Worm (Caenorhabditis elegans) whole organism, young adult: Measurements from ENCODE around the gene F53F8.5.

ENCODE experiments used
- C06A6.2 ChIP-seq: fragments of 200-800 bp; sonication (Bioruptor generic); conservative IDR thresholded peaks from 2 replicates; pipeline ENCODE4 v1.3.6; 2022; ENCODE audit warnings: missing genetic modification characterization, missing compliant biosample characterization
- F55B11.4 ChIP-seq: sonication (generic microtip); optimal IDR thresholded peaks from 2 replicates; lab custom pipeline; 2016; ENCODE audit warnings: missing compliant biosample characterization, missing genetic modification characterization, borderline replicate concordance; ENCODE audit not compliant: insufficient read depth
- F57A8.1 ChIP-seq: fragments of 200-800 bp; sonication (Bioruptor generic); optimal IDR thresholded peaks from 2 replicates; lab custom pipeline; 2018; ENCODE audit warnings: mild to moderate bottlenecking, missing genetic modification characterization, moderate library complexity, missing compliant biosample characterization
- T07F8.4 ChIP-seq: sonication (generic microtip); optimal IDR thresholded peaks from 2 replicates; lab custom pipeline; 2016; ENCODE audit warnings: mild to moderate bottlenecking, missing genetic modification characterization, moderate library complexity, missing compliant biosample characterization
- T26A5.8 ChIP-seq: sonication (generic microtip); optimal IDR thresholded peaks from 2 replicates; lab custom pipeline; 2016; ENCODE audit warnings: missing genetic modification characterization, missing compliant biosample characterization
- Y95B8A.8 ChIP-seq: fragments of 200-800 bp; sonication (Bioruptor generic); IDR thresholded peaks from 2 replicates; pipeline ENCODE4 v1.3.6; 2022; ENCODE audit warnings: missing genetic modification reagents, missing genetic modification characterization, missing compliant biosample characterization
- attf-5 ChIP-seq: fragments of 200-800 bp; sonication (Bioruptor generic); optimal IDR thresholded peaks from 2 replicates; lab custom pipeline; 2018; ENCODE audit warnings: mild to moderate bottlenecking, missing genetic modification characterization, missing compliant biosample characterization
- bed-1 ChIP-seq: fragments of 200-800 bp; sonication (Bioruptor generic); IDR thresholded peaks from 2 replicates; pipeline ENCODE4 v1.3.6; 2022; ENCODE audit warnings: missing genetic modification reagents, missing genetic modification characterization, missing compliant biosample characterization
- ccch-3 ChIP-seq: fragments of 200-800 bp; sonication (Bioruptor generic); optimal IDR thresholded peaks from 2 replicates; lab custom pipeline; 2018; ENCODE audit warnings: mild to moderate bottlenecking, missing genetic modification characterization, missing compliant biosample characterization
- ceh-100 ChIP-seq: fragments of 200-800 bp; sonication (Bioruptor generic); IDR thresholded peaks from 2 replicates; pipeline ENCODE4 v1.3.6; 2022; ENCODE audit warnings: missing genetic modification reagents, missing genetic modification characterization, missing compliant biosample characterization
- ceh-58 ChIP-seq: fragments of 200-800 bp; sonication (Bioruptor generic); IDR thresholded peaks from 2 replicates; pipeline ENCODE4 v1.3.6; 2022; ENCODE audit warnings: missing genetic modification characterization, missing compliant biosample characterization
- ceh-91 ChIP-seq: fragments of 200-800 bp; sonication (Bioruptor generic); IDR thresholded peaks from 2 replicates; pipeline ENCODE4 v1.3.6; 2022; ENCODE audit warnings: missing genetic modification reagents, missing genetic modification characterization, missing compliant biosample characterization
- ekl-4 ChIP-seq: fragments of 200-800 bp; sonication (Bioruptor generic); IDR thresholded peaks from 2 replicates; pipeline ENCODE4 v1.3.6; 2022; ENCODE audit warnings: missing genetic modification reagents, missing genetic modification characterization, missing compliant biosample characterization
- ets-4 ChIP-seq: fragments of 200-800 bp; sonication (Bioruptor generic); optimal IDR thresholded peaks from 2 replicates; lab custom pipeline; 2018; ENCODE audit warnings: mild to moderate bottlenecking, missing genetic modification characterization, missing compliant biosample characterization
- fkh-3 ChIP-seq: sonication (generic microtip); optimal IDR thresholded peaks from 2 replicates; lab custom pipeline; 2016; ENCODE audit warnings: mild to moderate bottlenecking, missing genetic modification characterization, missing compliant biosample characterization
- hlh-26 ChIP-seq: fragments of 200-800 bp; sonication (Bioruptor generic); conservative IDR thresholded peaks from 2 replicates; pipeline ENCODE4 v1.3.6; 2022; ENCODE audit warnings: missing genetic modification reagents, missing genetic modification characterization, missing compliant biosample characterization
- hmg-1.2 ChIP-seq: fragments of 200-800 bp; sonication (Bioruptor generic); IDR thresholded peaks from 2 replicates; pipeline ENCODE4 v1.3.6; 2022; ENCODE audit warnings: missing genetic modification reagents, missing genetic modification characterization, missing compliant biosample characterization
- let-607 ChIP-seq, 2 experiments: fragments of 200-800 bp in 1 of 2; sonication (Bioruptor generic) in 1 of 2; sonication (generic microtip) in 1 of 2; optimal IDR thresholded peaks; 2 replicates each; lab custom pipeline; 2016 to 2018; ENCODE audit warnings: mild to moderate bottlenecking in 2 of 2, missing compliant biosample characterization in 2 of 2, missing genetic modification characterization in 2 of 2, moderate library complexity in 2 of 2, missing genotype in 1 of 2
- lin-54 ChIP-seq: fragments of 200-800 bp; sonication (Bioruptor generic); optimal IDR thresholded peaks from 2 replicates; lab custom pipeline; 2018; ENCODE audit warnings: mild to moderate bottlenecking, missing genetic modification characterization, missing compliant biosample characterization
- lir-1 ChIP-seq: fragments of 200-800 bp; sonication (Bioruptor generic); conservative IDR thresholded peaks from 2 replicates; pipeline ENCODE4 v1.3.6; 2022; ENCODE audit warnings: missing genetic modification reagents, missing genetic modification characterization, missing compliant biosample characterization
- madf-3 ChIP-seq: fragments of 200-800 bp; sonication (Bioruptor generic); IDR thresholded peaks from 2 replicates; pipeline ENCODE4 v1.3.6; 2022; ENCODE audit warnings: missing genetic modification reagents, missing genetic modification characterization, missing compliant biosample characterization
- nfya-1 ChIP-seq: sonication (generic microtip); optimal IDR thresholded peaks from 2 replicates; lab custom pipeline; 2017; ENCODE audit warnings: antibody characterized with exemption, missing compliant biosample characterization, missing genetic modification characterization, borderline replicate concordance; ENCODE audit not compliant: insufficient read depth
- nhr-90 ChIP-seq: sonication (generic microtip); optimal IDR thresholded peaks from 2 replicates; lab custom pipeline; 2016; ENCODE audit warnings: missing genotype, mild to moderate bottlenecking, missing genetic modification characterization, missing compliant biosample characterization
- rcor-1 ChIP-seq: fragments of 200-800 bp; sonication (Bioruptor generic); IDR thresholded peaks from 2 replicates; pipeline ENCODE4 v1.3.6; 2022; ENCODE audit warnings: missing genetic modification reagents, missing genetic modification characterization, missing compliant biosample characterization
- rpc-1 ChIP-seq, 2 experiments: fragments of 150-350 bp in 1 of 2; sonication (generic microtip) in 1 of 2; optimal IDR thresholded peaks; 2 replicates each; lab custom pipeline; 2014 to 2018; ENCODE audit warnings: missing biosample characterization in 1 of 2, missing genetic modification characterization in 1 of 2, missing genetic modification reagents in 1 of 2, missing genotype in 1 of 2
- sea-2 ChIP-seq: fragments of 200-800 bp; sonication (Bioruptor generic); IDR thresholded peaks from 2 replicates; pipeline ENCODE4 v1.3.6; 2022; ENCODE audit warnings: missing genetic modification characterization, missing compliant biosample characterization
- snpc-1.1 ChIP-seq: sonication (generic microtip); optimal IDR thresholded peaks from 2 replicates; lab custom pipeline; 2017; ENCODE audit warnings: missing genetic modification characterization, mild to moderate bottlenecking, missing compliant biosample characterization, antibody characterized with exemption, moderate library complexity, missing genotype, missing genetic modification reagents; ENCODE audit not compliant: insufficient read depth
- snpc-1.3 ChIP-seq: sonication (generic microtip); optimal IDR thresholded peaks from 2 replicates; lab custom pipeline; 2017; ENCODE audit warnings: missing genetic modification characterization, mild to moderate bottlenecking, missing compliant biosample characterization, antibody characterized with exemption, moderate library complexity, missing genotype, missing genetic modification reagents; ENCODE audit not compliant: insufficient read depth
- snpc-4 ChIP-seq, 5 experiments: fragments of 150-350 bp in 1 of 5; sonication (generic microtip) in 4 of 5; optimal IDR thresholded peaks; 2 replicates each; lab custom pipeline; 2014 to 2018; ENCODE audit warnings: missing genetic modification characterization in 5 of 5, missing biosample characterization in 3 of 5, antibody characterized with exemption in 2 of 5, mild to moderate bottlenecking in 2 of 5, missing compliant biosample characterization in 2 of 5, missing genotype in 2 of 5, moderate library complexity in 2 of 5, missing genetic modification reagents in 1 of 5
- tbp1 ChIP-seq: fragments of 200-800 bp; sonication (Bioruptor generic); optimal IDR thresholded peaks from 2 replicates; lab custom pipeline; 2018; ENCODE audit warnings: mild to moderate bottlenecking, missing genetic modification characterization, missing compliant biosample characterization
- tbx-9 ChIP-seq: sonication (generic microtip); optimal IDR thresholded peaks from 2 replicates; lab custom pipeline; 2016; ENCODE audit warnings: borderline replicate concordance, missing genetic modification characterization, inconsistent platforms, missing compliant biosample characterization
- ztf-28 ChIP-seq: fragments of 200-800 bp; sonication (Bioruptor generic); IDR thresholded peaks from 2 replicates; pipeline ENCODE4 v1.3.6; 2022; ENCODE audit warnings: missing genetic modification reagents, missing genetic modification characterization, missing compliant biosample characterization
- ztf-3 ChIP-seq: fragments of 200-800 bp; sonication (Bioruptor generic); optimal IDR thresholded peaks from 2 replicates; lab custom pipeline; 2018; ENCODE audit warnings: mild to moderate bottlenecking, missing genetic modification characterization, missing compliant biosample characterization

Gene F53F8.5

DNA sequence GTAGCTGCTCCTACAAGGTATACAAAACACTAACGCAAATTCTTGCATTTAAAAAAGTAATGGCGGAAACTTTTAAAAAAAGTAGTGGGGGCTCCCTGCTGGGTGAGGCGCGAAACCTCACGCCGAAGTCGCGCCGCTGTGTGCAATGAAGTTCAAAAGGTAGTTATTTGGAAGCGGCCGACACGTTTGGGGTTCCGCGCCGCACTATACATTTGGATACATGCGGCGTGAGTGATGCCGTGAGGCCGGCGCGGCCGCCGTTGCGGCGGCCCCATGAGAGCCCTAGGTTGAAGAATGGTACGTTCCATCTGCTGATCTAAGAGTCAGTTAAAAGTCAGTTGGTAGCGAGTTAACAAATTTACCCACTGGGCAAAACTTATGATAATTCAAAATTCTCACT lies 22.0 kb downstream of the F53F8.5 start:
- TF ChIP-seq snpc-1.1 (tag; lab: Kevin White, UChicago) (peak; percentile 69), ccch-3 (GFP tag; lab: Kevin White, UChicago) (no peak), snpc-4 (GFP tag; optimal IDR thresholded peaks at IDR 0.05; lab: Kevin White, UChicago) (peak; percentile 38), snpc-4 (tag; optimal IDR thresholded peaks at IDR 0.05; lab: Kevin White, UChicago) (peak in 2 of 4 experiments; percentile 87 to 90), snpc-1.3 (tag; lab: Kevin White, UChicago) (no peak), hmg-1.2 (GFP tag; lab: Robert Waterston, UW) (peak; percentile 23; the same call in 1 of the 2 replicates)

DNA sequence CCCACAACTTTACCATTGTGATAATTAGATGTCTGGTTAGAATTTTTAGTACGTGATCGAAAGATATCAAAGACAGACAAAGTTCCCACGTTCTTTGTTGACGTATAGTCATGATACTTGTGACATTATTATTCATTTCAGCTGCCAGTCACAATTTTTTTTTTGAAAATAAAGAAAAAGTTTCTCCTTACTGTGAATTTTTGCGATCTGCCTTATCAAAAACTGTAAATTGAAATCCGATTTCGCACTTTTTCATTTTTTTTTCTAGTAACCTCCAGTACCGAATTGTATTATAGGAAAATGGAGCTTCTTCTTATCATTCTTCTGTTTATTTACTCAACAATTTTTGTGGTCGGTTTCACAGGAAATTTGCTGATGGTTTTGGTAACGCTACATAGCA lies 22.7 kb downstream of the F53F8.5 start, which contains the start of gene srsx-35:
srsx-35 (plus strand) TSS at position 301 of the 400 bp plus-strand sequence.
- TF ChIP-seq tbp1 (no peak), fkh-3 (tag; lab: Kevin White, UChicago) (no peak), ztf-28 (no peak), F55B11.4 (tag; lab: Kevin White, UChicago) (no peak), T26A5.8 (no peak), hlh-26 (GFP tag; lab: Robert Waterston, UW) (no peak), ceh-100 (no peak), ekl-4 (GFP tag; lab: Robert Waterston, UW) (no peak), lir-1 (GFP tag; lab: Robert Waterston, UW) (no peak), ceh-91 (GFP tag; lab: Robert Waterston, UW) (no peak), nhr-90 (tag; lab: Kevin White, UChicago) (no peak), T07F8.4 (no peak), rcor-1 (GFP tag; lab: Robert Waterston, UW) (no peak), sea-2 (GFP tag; lab: Robert Waterston, UW) (no peak), bed-1 (GFP tag; lab: Robert Waterston, UW) (no peak)
- TF ChIP-seq, all 124 proteins: peak for 0

DNA sequence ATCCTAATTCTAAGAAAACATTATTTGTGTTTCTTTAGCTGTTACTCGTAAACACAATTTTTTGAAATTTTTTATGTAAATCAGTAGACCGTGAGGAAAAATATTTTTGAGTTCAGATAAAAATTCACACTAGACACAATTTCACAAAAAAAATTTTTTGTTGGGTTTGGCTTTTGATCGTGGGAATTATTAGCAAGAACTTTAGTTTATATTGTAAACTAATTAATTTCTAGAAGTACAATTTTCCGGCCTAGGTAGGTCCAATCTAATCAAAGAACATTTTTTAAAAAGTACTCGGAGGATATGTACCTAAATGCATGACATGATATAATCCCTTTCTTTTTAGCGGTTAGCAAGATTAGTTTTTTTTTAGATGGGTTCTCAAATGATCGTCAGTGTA lies 23.7 kb downstream of the F53F8.5 start:
- TF ChIP-seq Y95B8A.8 (GFP tag; lab: Robert Waterston, UW), result no peak
- no peak for TF ChIP-seq F57A8.1 (GFP tag; lab: Kevin White, UChicago)
- no peak for TF ChIP-seq ztf-28
- TF ChIP-seq C06A6.2 (GFP tag; lab: Robert Waterston, UW), result no peak
- TF ChIP-seq ceh-58 (GFP tag; lab: Robert Waterston, UW), result no peak
- TF ChIP-seq madf-3 (GFP tag; lab: Robert Waterston, UW), result no peak
- no peak for TF ChIP-seq let-607 (tag; optimal IDR thresholded peaks at IDR 0.05; lab: Kevin White, UChicago)
- TF ChIP-seq ztf-3 (GFP tag; lab: Kevin White, UChicago), result no peak
- TF ChIP-seq nfya-1 (tag; lab: Kevin White, UChicago), result no peak
- no peak for TF ChIP-seq ets-4 (GFP tag; lab: Kevin White, UChicago)
- no peak for TF ChIP-seq rpc-1 (optimal IDR thresholded peaks at IDR 0.05; lab: Kevin White, UChicago)
- no peak for TF ChIP-seq rpc-1 (tag; optimal IDR thresholded peaks at IDR 0.05; lab: Kevin White, UChicago)
- no peak for TF ChIP-seq attf-5 (GFP tag; lab: Kevin White, UChicago)
- no peak for TF ChIP-seq ccch-3 (GFP tag; lab: Kevin White, UChicago)
- TF ChIP-seq lin-54 (GFP tag; lab: Kevin White, UChicago), result no peak
- TF ChIP-seq tbx-9 (tag; lab: Kevin White, UChicago), result no peak
